Worm (Caenorhabditis elegans): ENCODE measurements around the gene ncx-6.

Gene ncx-6

DNA sequence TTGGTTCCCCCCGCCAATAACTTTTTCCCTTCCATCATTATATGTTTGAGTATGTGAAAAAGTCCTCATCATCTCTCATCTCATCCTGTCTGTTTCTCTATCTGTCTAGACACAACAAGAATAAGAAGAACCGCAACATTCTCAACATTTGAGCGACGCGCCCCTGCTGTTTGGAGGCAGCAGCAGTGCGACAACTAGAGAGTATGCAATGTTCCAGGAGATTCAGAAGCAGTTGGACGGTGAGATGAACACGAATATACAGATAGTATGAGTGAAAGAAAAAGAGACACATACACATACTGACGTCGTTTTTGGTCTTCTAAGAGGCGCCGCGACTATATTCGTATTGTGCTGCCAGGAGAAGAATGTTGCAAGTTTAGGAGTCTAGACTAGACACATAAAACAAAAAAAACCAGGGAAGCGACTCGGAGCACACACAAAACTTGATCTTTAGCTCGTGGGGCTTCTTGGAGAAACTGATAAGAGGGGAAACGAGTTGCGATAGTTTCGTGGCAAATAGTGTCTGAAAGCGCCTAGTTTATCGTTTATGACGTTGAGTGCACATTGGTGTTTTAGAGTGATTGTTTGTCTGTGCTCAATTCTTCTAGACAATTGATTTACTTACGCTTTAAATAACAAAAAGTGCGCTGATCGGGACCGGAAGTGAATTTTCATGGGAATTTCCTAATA is 48.1 kb downstream of the ncx-6 start (continued):
- TF ChIP-seq unc-62 (GFP tag; optimal IDR thresholded peaks at IDR 0.05) (no peak), mbf-1 (tag; optimal IDR thresholded peaks at IDR 0.05) (no peak), nhr-6 (tag; optimal IDR thresholded peaks at IDR 0.05) (peak; percentile 19), nhr-25 (tag; optimal IDR thresholded peaks at IDR 0.05) (peak; percentile 5), F13H6.1 (tag; optimal IDR thresholded peaks at IDR 0.05) (peak; percentile 21), nhr-10 (tag; optimal IDR thresholded peaks at IDR 0.05) (no peak), snpc-4 (tag; optimal IDR thresholded peaks at IDR 0.05) (no peak), ZK546.5 (tag; optimal IDR thresholded peaks at IDR 0.05) (no peak), aly-2 (tag; optimal IDR thresholded peaks at IDR 0.05) (no peak), ztf-11 (tag; optimal IDR thresholded peaks at IDR 0.05) (no peak)

DNA sequence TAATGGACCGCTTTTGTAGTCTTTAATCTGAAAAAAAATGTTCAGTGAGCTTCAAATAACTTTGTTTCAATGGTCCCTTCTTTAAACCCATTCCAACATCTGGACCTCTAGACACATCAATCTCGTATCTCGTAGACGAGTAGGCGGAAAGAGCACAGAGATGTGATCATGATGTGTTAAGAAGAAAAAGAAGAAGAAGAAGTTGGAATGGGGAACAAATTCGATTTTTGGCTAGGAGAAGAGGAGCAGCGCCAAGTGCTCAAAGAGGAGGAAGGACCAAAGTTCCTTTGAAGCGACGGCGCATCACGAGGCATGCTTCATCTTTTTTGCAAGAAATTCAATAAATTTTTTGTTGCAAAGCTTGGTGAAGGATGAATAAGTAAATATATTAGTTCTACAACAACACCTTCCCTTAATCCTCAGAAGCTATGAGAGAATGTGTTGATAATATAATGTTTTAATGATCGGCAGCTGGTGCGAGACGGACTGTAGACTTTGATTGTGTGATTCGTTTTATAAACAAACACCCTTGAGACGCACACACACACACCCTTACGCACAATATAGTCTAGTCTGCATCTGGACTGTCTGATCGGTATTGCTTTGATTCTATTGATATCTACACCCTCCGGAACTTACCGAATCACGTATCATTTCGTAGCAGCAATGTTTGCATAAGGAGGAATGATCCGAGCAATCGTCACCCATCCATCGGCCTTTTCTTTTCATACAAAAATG is 49.1 kb downstream of the ncx-6 start:
- TF ChIP-seq aly-2 (tag; optimal IDR thresholded peaks at IDR 0.05) (no peak), fos-1 (tag; optimal IDR thresholded peaks at IDR 0.05) (no peak), nhr-23 (tag; optimal IDR thresholded peaks at IDR 0.05) (no peak), elt-3 (tag; optimal IDR thresholded peaks at IDR 0.05) (no peak), unc-39 (tag; optimal IDR thresholded peaks at IDR 0.05) (no peak), C34F6.9 (tag; optimal IDR thresholded peaks at IDR 0.05) (peak; percentile 4), F13H6.1 (tag; optimal IDR thresholded peaks at IDR 0.05) (peak; percentile 55), unc-62 (GFP tag; optimal IDR thresholded peaks at IDR 0.05) (no peak), sma-3 (GFP tag; optimal IDR thresholded peaks at IDR 0.05) (no peak), egl-27 (tag; optimal IDR thresholded peaks at IDR 0.05) (peak; percentile 1), R02D3.7 (tag; optimal IDR thresholded peaks at IDR 0.05) (no peak), mdl-1 (tag; optimal IDR thresholded peaks at IDR 0.05) (no peak), nhr-25 (tag; optimal IDR thresholded peaks at IDR 0.05) (no peak), peb-1 (tag; optimal IDR thresholded peaks at IDR 0.05) (no peak), crh-2 (tag; optimal IDR thresholded peaks at IDR 0.05) (no peak), nhr-11 (tag; optimal IDR thresholded peaks at IDR 0.05) (no peak), ztf-11 (tag; optimal IDR thresholded peaks at IDR 0.05) (no peak), skn-1 (tag; optimal IDR thresholded peaks at IDR 0.05) (no peak), sma-9 (GFP tag; optimal IDR thresholded peaks at IDR 0.05) (peak; percentile 80), sma-9 (tag; optimal IDR thresholded peaks at IDR 0.05) (no peak), zag-1 (tag; optimal IDR thresholded peaks at IDR 0.05) (peak; percentile 26), ZK546.5 (tag; optimal IDR thresholded peaks at IDR 0.05) (no peak), nhr-12 (tag; optimal IDR thresholded peaks at IDR 0.05) (no peak), lsy-2 (tag; optimal IDR thresholded peaks at IDR 0.05) (peak in 1 of 2 experiments; percentile 40), lin-13 (GFP tag; optimal IDR thresholded peaks at IDR 0.05) (no peak), snpc-4 (tag; optimal IDR thresholded peaks at IDR 0.05) (no peak), ama-1 (optimal IDR thresholded peaks at IDR 0.05) (no peak), nhr-77 (tag; optimal IDR thresholded peaks at IDR 0.05) (no peak), ztf-1 (GFP tag; conservative IDR thresholded peaks at IDR 0.05) (no peak), mbf-1 (tag; optimal IDR thresholded peaks at IDR 0.05) (no peak), blmp-1 (tag; optimal IDR thresholded peaks at IDR 0.05; ENCODE audit: insufficient read depth) (no peak), dmd-4 (tag; optimal IDR thresholded peaks at IDR 0.05) (no peak), unc-55 (GFP tag; optimal IDR thresholded peaks at IDR 0.05) (no peak), nhr-6 (tag; optimal IDR thresholded peaks at IDR 0.05) (no peak), mab-5 (tag; optimal IDR thresholded peaks at IDR 0.05) (no peak), nhr-237 (tag; optimal IDR thresholded peaks at IDR 0.05) (no peak), ceh-16 (tag; optimal IDR thresholded peaks at IDR 0.05) (no peak), nhr-10 (tag; optimal IDR thresholded peaks at IDR 0.05) (no peak), Y55F3AM.14 (GFP tag; optimal IDR thresholded peaks at IDR 0.05) (no peak), ceh-82 (tag; optimal IDR thresholded peaks at IDR 0.05) (no peak), alr-1 (tag; optimal IDR thresholded peaks at IDR 0.05) (no peak), lin-11 (tag; optimal IDR thresholded peaks at IDR 0.05) (no peak), nhr-21 (tag; optimal IDR thresholded peaks at IDR 0.05) (no peak), ztf-4 (tag; optimal IDR thresholded peaks at IDR 0.05) (no peak), lin-39 (tag; optimal IDR thresholded peaks at IDR 0.05) (no peak), elt-1 (tag; optimal IDR thresholded peaks at IDR 0.05) (no peak), gmeb-1 (tag; optimal IDR thresholded peaks at IDR 0.05) (no peak), sem-4 (tag; optimal IDR thresholded peaks at IDR 0.05) (peak; percentile 71), nhr-129 (tag; optimal IDR thresholded peaks at IDR 0.05) (no peak)
